Worm (Caenorhabditis elegans) whole organism, mixed stage, embryonic: ENCODE results near the gene cogc-8.

ENCODE experiments used
- M03D4.4 ChIP-seq: sonication (generic microtip); optimal IDR thresholded peaks from 2 replicates; lab custom pipeline; 2017; ENCODE audit warnings: mild to moderate bottlenecking, missing genetic modification characterization, missing compliant biosample characterization
- bed-3 ChIP-seq: fragments of 200-800 bp; sonication (Bioruptor generic); optimal IDR thresholded peaks from 3 replicates; lab custom pipeline; 2018; ENCODE audit warnings: mild to moderate bottlenecking, missing genetic modification characterization, moderate library complexity, missing compliant biosample characterization
- blmp-1 ChIP-seq: fragments of 150-350 bp; optimal IDR thresholded peaks from 2 replicates; lab custom pipeline; 2014; ENCODE audit warnings: missing biosample characterization, missing genetic modification characterization
- ceh-39 ChIP-seq: fragments of 150-350 bp; optimal IDR thresholded peaks from 2 replicates; lab custom pipeline; 2014; ENCODE audit warnings: missing biosample characterization, missing genetic modification characterization
- ceh-43 ChIP-seq: fragments of 200-800 bp; sonication (Bioruptor generic); optimal IDR thresholded peaks from 2 replicates; lab custom pipeline; 2018; ENCODE audit warnings: mild to moderate bottlenecking, missing genetic modification characterization, moderate library complexity, missing compliant biosample characterization
- ceh-83 ChIP-seq: fragments of 200-800 bp; sonication (Bioruptor generic); optimal IDR thresholded peaks from 2 replicates; lab custom pipeline; 2018; ENCODE audit warnings: mild to moderate bottlenecking, missing genetic modification characterization, missing compliant biosample characterization
- ces-1 ChIP-seq: fragments of 150-350 bp; optimal IDR thresholded peaks from 2 replicates; lab custom pipeline; 2014; ENCODE audit warnings: missing biosample characterization, missing genetic modification reagents, missing genetic modification characterization
- drap-1 ChIP-seq: fragments of 200-800 bp; sonication (Bioruptor generic); optimal IDR thresholded peaks from 3 replicates; lab custom pipeline; 2018; ENCODE audit warnings: mild to moderate bottlenecking, missing genetic modification characterization, missing compliant biosample characterization
- elt-1 ChIP-seq: sonication (generic microtip); optimal IDR thresholded peaks from 2 replicates; lab custom pipeline; 2017; ENCODE audit warnings: missing genetic modification characterization, mild to moderate bottlenecking, missing compliant biosample characterization, antibody characterized with exemption, moderate library complexity, borderline replicate concordance; ENCODE audit not compliant: insufficient read depth
- elt-3 ChIP-seq: fragments of 150-350 bp; optimal IDR thresholded peaks from 2 replicates; lab custom pipeline; 2014; ENCODE audit warnings: missing biosample characterization, missing genetic modification characterization
- flh-1 ChIP-seq: fragments of 200-800 bp; sonication (Bioruptor generic); optimal IDR thresholded peaks from 2 replicates; lab custom pipeline; 2018; ENCODE audit warnings: mild to moderate bottlenecking, missing genetic modification characterization, moderate library complexity, missing compliant biosample characterization
- ham-2 ChIP-seq: fragments of 200-800 bp; sonication (Bioruptor generic); optimal IDR thresholded peaks from 2 replicates; lab custom pipeline; 2018; ENCODE audit warnings: mild to moderate bottlenecking, missing genetic modification characterization, missing compliant biosample characterization
- hlh-1 ChIP-seq: fragments of 150-350 bp; optimal IDR thresholded peaks from 2 replicates; lab custom pipeline; 2014; ENCODE audit warnings: missing biosample characterization, missing genetic modification reagents, missing genetic modification characterization
- lin-13 ChIP-seq: fragments of 150-350 bp; optimal IDR thresholded peaks from 2 replicates; lab custom pipeline; 2014; ENCODE audit warnings: missing biosample characterization, missing genetic modification characterization
- lin-32 ChIP-seq: fragments of 200-800 bp; sonication (Bioruptor generic); optimal IDR thresholded peaks from 2 replicates; lab custom pipeline; 2018; ENCODE audit warnings: mild to moderate bottlenecking, missing genetic modification characterization, missing compliant biosample characterization
- lsy-2 ChIP-seq: fragments of 150-350 bp; optimal IDR thresholded peaks from 2 replicates; lab custom pipeline; 2014; ENCODE audit warnings: missing biosample characterization, missing genetic modification characterization
- mab-5 ChIP-seq: fragments of 150-350 bp; optimal IDR thresholded peaks from 2 replicates; lab custom pipeline; 2014; ENCODE audit warnings: missing biosample characterization, missing genetic modification characterization
- mep-1 ChIP-seq: fragments of 150-350 bp; optimal IDR thresholded peaks from 2 replicates; lab custom pipeline; 2017; ENCODE audit warnings: missing biosample characterization, missing genetic modification reagents, missing genetic modification characterization, inconsistent platforms
- mls-2 ChIP-seq: sonication (generic microtip); optimal IDR thresholded peaks from 2 replicates; lab custom pipeline; 2016; ENCODE audit warnings: mild to moderate bottlenecking, missing genetic modification characterization, moderate library complexity, missing compliant biosample characterization
- nhr-12 ChIP-seq: fragments of 150-350 bp; optimal IDR thresholded peaks from 2 replicates; lab custom pipeline; 2014; ENCODE audit warnings: missing biosample characterization, missing genetic modification characterization
- nhr-2 ChIP-seq: fragments of 150-350 bp; optimal IDR thresholded peaks from 2 replicates; lab custom pipeline; 2014; ENCODE audit warnings: missing biosample characterization, missing genetic modification characterization
- nhr-28 ChIP-seq: fragments of 150-350 bp; optimal IDR thresholded peaks from 2 replicates; lab custom pipeline; 2014; ENCODE audit warnings: missing biosample characterization, missing genetic modification characterization
- pha-4 ChIP-seq: fragments of 150-350 bp; optimal IDR thresholded peaks from 2 replicates; lab custom pipeline; 2018; ENCODE audit warnings: missing biosample characterization, missing genetic modification reagents, missing genetic modification characterization
- sem-2 ChIP-seq: fragments of 200-800 bp; sonication (Bioruptor generic); optimal IDR thresholded peaks from 2 replicates; lab custom pipeline; 2018; ENCODE audit warnings: mild to moderate bottlenecking, missing genetic modification characterization, missing compliant biosample characterization
- sptf-1 ChIP-seq: sonication (generic microtip); optimal IDR thresholded peaks from 2 replicates; lab custom pipeline; 2017; ENCODE audit warnings: mild to moderate bottlenecking, missing genetic modification characterization, moderate library complexity, missing compliant biosample characterization
- tbx-8 ChIP-seq: fragments of 200-800 bp; sonication (Bioruptor generic); optimal IDR thresholded peaks from 2 replicates; lab custom pipeline; 2018; ENCODE audit warnings: mild to moderate bottlenecking, missing genetic modification characterization, moderate library complexity, missing compliant biosample characterization
- unc-120 ChIP-seq: sonication (generic microtip); optimal IDR thresholded peaks from 2 replicates; lab custom pipeline; 2017; ENCODE audit warnings: missing genetic modification characterization, missing compliant biosample characterization; ENCODE audit not compliant: poor library complexity, severe bottlenecking
- unc-39 ChIP-seq: fragments of 150-350 bp; optimal IDR thresholded peaks from 2 replicates; lab custom pipeline; 2014; ENCODE audit warnings: missing biosample characterization, missing genetic modification characterization
- unc-62 ChIP-seq: fragments of 150-350 bp; optimal IDR thresholded peaks from 2 replicates; lab custom pipeline; 2014; ENCODE audit warnings: missing biosample characterization, missing genetic modification reagents, missing genetic modification characterization
- zip-8 ChIP-seq: fragments of 150-350 bp; optimal IDR thresholded peaks from 2 replicates; lab custom pipeline; 2014; ENCODE audit warnings: missing biosample characterization, missing genetic modification characterization

The cogc-8 gene

DNA sequence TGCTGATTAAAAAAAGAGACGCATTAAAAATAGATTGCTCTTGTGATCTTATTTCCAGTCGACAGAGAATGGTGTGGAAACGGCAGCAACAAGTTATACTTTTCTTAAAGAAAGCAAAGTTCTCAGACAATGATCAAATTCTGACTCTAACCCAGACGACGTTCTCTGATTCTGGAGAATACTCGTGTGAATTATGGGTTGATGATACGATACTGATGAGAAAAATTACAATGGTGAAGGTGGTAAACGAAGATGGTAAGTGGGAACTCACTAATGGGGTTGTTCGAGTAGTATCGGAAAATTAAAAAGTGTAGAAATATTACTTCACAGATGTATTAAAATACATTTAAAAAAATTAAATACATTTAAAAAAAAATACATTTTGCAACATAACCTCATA, 38.0 kb downstream of the cogc-8 start:
- TF ChIP-seq bed-3 (no peak), ces-1 (GFP tag; lab: Kevin White, UChicago) (no peak), M03D4.4 (tag; lab: Kevin White, UChicago) (no peak)

DNA sequence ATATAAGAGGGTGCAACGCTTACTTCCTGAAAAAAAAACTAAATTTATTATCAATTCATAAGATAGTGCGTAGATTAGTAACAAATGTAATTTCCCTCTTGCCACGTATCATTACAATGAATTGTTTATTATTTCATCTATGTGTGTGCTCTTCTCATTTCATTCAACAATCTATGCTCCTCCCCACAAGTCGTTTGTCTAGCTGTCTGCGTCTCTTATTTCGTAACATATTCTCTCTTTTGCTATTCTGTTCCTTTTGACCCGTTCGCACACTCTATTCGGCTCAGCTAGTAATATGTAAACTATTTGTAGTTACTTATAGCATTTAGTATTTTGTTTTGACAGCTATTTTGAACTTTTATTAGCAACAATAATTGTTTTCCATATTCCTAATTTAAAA, 41.8 kb downstream of the cogc-8 start:
- no peak for TF ChIP-seq tbx-8 (GFP tag; lab: Kevin White, UChicago)
- peak; percentile 14 for TF ChIP-seq ces-1 (GFP tag; lab: Kevin White, UChicago)
- TF ChIP-seq flh-1 (GFP tag; lab: Kevin White, UChicago): no peak
- no peak for TF ChIP-seq lin-13 (tag; lab: Kevin White, UChicago)
- TF ChIP-seq unc-120 (tag; lab: Kevin White, UChicago): peak; percentile 56
- no peak for TF ChIP-seq ceh-39 (tag; lab: Kevin White, UChicago)
- no peak for TF ChIP-seq nhr-2 (tag; lab: Kevin White, UChicago)

DNA sequence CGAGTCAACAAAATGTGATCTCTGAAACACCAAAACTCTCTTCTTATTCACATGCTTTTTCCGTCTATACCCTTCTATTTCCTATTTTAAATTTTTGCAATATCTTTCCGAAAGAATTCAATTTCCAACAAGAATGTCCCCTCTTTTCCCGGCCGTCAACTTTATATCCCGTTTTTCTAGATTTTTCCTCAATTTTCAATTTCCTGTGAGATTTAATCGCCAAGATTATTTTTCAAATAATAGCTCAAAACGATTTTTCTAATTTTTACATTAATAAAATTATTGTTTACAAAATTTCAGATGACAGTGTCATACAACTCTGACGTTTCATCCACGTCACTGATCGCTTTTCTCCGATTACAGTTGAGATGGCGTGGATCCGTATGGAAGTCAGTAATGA, 43.1 kb downstream of the cogc-8 start, which contains the start of gene best-19:
best-19 (plus strand) TSS at position 301 of the 400 bp plus-strand sequence.
- TF ChIP-seq ceh-43 (GFP tag; lab: Kevin White, UChicago) (no peak), elt-1 (no peak), mls-2 (no peak), lin-13 (tag; lab: Kevin White, UChicago) (no peak), M03D4.4 (tag; lab: Kevin White, UChicago) (no peak), zip-8 (tag; lab: Kevin White, UChicago) (no peak), ceh-39 (tag; lab: Kevin White, UChicago) (no peak), mab-5 (tag; lab: Kevin White, UChicago) (no peak), blmp-1 (tag; lab: Kevin White, UChicago) (no peak), lin-32 (no peak), lsy-2 (tag; lab: Kevin White, UChicago) (no peak), nhr-12 (tag; lab: Kevin White, UChicago) (no peak), flh-1 (GFP tag; lab: Kevin White, UChicago) (no peak), unc-120 (tag; lab: Kevin White, UChicago) (no peak), ham-2 (GFP tag; lab: Kevin White, UChicago) (no peak), elt-3 (tag; lab: Kevin White, UChicago) (no peak), mep-1 (no peak), unc-62 (GFP tag; lab: Kevin White, UChicago) (no peak), ces-1 (GFP tag; lab: Kevin White, UChicago) (no peak), ceh-83 (no peak)

DNA sequence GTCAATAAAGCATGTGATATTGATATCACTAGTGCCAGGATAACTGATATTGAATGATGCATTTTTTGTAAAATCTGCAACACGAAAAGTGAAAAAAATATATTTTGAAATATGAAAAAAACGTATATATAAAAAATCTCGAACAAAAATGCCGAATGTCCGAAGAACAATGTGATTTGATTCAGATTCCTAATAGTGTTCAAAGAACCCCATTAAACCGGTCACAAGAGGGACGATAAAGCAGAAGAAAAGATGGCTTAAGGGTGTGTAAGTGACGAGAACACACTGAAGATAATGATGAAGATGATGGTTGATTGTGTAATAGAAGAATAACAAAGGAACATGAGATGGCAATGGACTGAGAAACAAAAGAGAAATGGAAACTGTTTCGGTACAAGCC, 47.8 kb downstream of the cogc-8 start, which contains the start of gene T21D12.14:
T21D12.14 (minus strand) TSS at position 101 of the 400 bp plus-strand sequence.
- no peak for TF ChIP-seq nhr-28 (tag; lab: Kevin White, UChicago)

DNA sequence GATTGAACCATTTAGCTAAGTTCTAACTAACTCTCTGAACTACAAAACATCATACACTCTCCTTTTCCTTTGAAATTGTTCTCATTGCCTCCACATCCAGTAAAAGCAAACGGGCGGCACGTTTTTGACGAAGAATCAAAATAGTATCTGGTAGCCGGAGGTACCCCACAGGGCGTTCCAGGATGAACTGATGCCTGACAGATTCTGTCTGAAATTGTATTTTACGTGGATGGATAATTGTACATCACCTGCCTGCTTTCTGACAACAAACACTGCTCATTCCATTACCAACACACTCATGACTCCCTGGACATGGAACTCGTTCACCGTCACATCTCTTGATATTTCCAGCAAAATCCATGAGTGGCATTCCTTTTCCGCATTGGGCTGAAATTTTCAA, 50.1 kb downstream of the cogc-8 start:
- TF ChIP-seq mep-1: no peak

DNA sequence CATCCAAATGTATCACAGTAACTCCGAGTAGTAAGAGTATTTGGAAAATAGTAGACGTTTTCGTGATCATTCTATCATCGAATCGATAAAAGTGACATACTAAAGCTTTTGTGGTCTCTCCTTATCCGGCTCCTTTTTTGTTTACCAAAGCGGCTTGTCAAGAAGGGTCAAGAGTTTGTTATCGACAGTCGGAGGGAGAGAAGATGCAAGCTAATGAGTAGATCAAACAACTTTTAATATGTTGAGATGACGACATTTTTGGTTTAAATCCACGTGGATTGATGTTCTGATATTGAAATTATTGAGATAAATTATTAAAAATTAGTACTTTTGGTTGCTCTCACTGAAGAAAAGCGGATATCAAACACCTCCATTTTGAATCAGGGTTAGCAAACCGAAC, 51.1 kb downstream of the cogc-8 start, which contains the start of gene T21D12.7:
T21D12.7 (minus strand) TSS at position 101 of the 400 bp plus-strand sequence.
- TF ChIP-seq elt-1: no peak
- no peak for TF ChIP-seq elt-3 (tag; lab: Kevin White, UChicago)
- TF ChIP-seq sptf-1 (tag; lab: Kevin White, UChicago): no peak
- TF ChIP-seq drap-1 (GFP tag; lab: Kevin White, UChicago): no peak
- TF ChIP-seq unc-62 (GFP tag; lab: Kevin White, UChicago): no peak
- no peak for TF ChIP-seq sem-2
- no peak for TF ChIP-seq lin-13 (tag; lab: Kevin White, UChicago)

DNA sequence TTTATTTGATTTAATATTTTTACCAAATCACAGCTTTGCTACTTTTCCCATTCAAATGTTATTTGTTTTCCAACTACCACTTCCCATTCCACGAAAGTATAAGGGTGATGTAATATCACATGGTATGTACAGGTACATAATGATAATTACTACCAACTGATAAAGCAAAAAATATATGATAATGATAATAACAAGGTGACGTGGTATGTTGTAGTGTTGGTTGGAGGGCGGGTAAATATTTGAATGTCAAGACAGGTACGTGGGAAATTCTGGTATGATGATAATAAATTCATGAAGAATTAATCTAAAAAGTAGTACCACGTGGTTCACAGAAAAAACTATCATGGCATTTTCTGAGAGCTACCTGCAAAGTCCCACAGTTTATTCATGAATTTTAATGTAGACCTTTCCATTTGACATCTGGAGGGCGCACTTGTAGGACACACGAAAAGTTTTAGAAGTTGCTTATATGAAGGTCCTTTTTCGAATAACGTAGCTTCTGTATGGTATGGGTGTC, 51.7 kb downstream of the cogc-8 start:
- TF ChIP-seq nhr-28 (tag; lab: Kevin White, UChicago) (no peak), unc-120 (tag; lab: Kevin White, UChicago) (no peak), hlh-1 (tag; lab: Kevin White, UChicago) (no peak), lsy-2 (tag; lab: Kevin White, UChicago) (no peak), mls-2 (no peak), unc-39 (tag; lab: Kevin White, UChicago) (no peak), blmp-1 (tag; lab: Kevin White, UChicago) (no peak), M03D4.4 (tag; lab: Kevin White, UChicago) (no peak), pha-4 (tag; lab: Kevin White, UChicago) (no peak)
